Worm (Caenorhabditis elegans) whole organism, L2 larva: Measurements from ENCODE around the gene srh-125.

Experiments
- C34F6.9 ChIP-seq: fragments of 150-350 bp; optimal IDR thresholded peaks from 2 replicates; lab custom pipeline; 2014; ENCODE audit warnings: missing biosample characterization, missing genetic modification characterization
- R02D3.7 ChIP-seq: fragments of 150-350 bp; optimal IDR thresholded peaks from 2 replicates; lab custom pipeline; 2014; ENCODE audit warnings: missing biosample characterization, missing genetic modification characterization
- ZK546.5 ChIP-seq: sonication (generic microtip); optimal IDR thresholded peaks from 2 replicates; lab custom pipeline; 2017; ENCODE audit warnings: missing biosample characterization, missing genetic modification characterization
- aly-2 ChIP-seq: fragments of 150-350 bp; optimal IDR thresholded peaks from 2 replicates; lab custom pipeline; 2014; ENCODE audit warnings: missing biosample characterization, missing genetic modification characterization
- ama-1 ChIP-seq: fragments of 150-350 bp; optimal IDR thresholded peaks from 2 replicates; lab custom pipeline; 2018; ENCODE audit warnings: inconsistent platforms
- egl-27 ChIP-seq: sonication (generic microtip); optimal IDR thresholded peaks from 3 replicates; lab custom pipeline; 2017; ENCODE audit warnings: missing biosample characterization, missing genetic modification reagents, missing genetic modification characterization
- elt-3 ChIP-seq: sonication (generic microtip); optimal IDR thresholded peaks from 2 replicates; lab custom pipeline; 2017; ENCODE audit warnings: missing biosample characterization, missing genetic modification characterization
- lin-11 ChIP-seq: fragments of 150-350 bp; sonication (generic microtip); optimal IDR thresholded peaks from 2 replicates; lab custom pipeline; 2014; ENCODE audit warnings: missing biosample characterization, missing genetic modification characterization, inconsistent platforms, mixed read lengths
- lin-39 ChIP-seq: fragments of 150-350 bp; optimal IDR thresholded peaks from 2 replicates; lab custom pipeline; 2014; ENCODE audit warnings: missing biosample characterization, missing genetic modification reagents, missing genetic modification characterization
- nhr-11 ChIP-seq: fragments of 150-350 bp; optimal IDR thresholded peaks from 2 replicates; lab custom pipeline; 2014; ENCODE audit warnings: missing biosample characterization, missing genetic modification characterization
- peb-1 ChIP-seq: fragments of 150-350 bp; optimal IDR thresholded peaks from 2 replicates; lab custom pipeline; 2014; ENCODE audit warnings: missing biosample characterization, missing genetic modification characterization
- sma-3 ChIP-seq: sonication (generic microtip); optimal IDR thresholded peaks from 2 replicates; lab custom pipeline; 2016; ENCODE audit warnings: missing genetic modification reagents, missing genetic modification characterization, missing compliant biosample characterization
- unc-39 ChIP-seq: fragments of 150-350 bp; optimal IDR thresholded peaks from 2 replicates; lab custom pipeline; 2014; ENCODE audit warnings: missing biosample characterization, missing genetic modification characterization

DNA sequence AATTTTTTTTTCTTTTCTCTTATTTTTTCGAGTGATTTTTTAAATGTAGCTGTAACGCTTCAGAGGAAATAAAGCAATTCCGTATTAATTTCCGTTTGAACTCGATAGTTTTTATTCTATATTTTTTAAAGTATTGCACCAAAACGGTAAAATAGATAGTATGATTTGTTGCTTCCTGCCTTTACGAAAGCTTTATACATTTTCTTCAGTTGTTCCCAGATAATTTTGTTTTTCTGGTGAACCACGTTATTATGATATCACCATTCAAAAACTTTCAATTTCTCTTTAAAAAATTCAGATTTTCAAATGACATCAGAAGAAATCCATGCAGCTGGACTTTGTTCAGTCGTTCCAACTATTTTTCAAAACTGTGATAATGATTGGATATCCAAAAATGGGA lies 38.3 kb upstream of the srh-125 start, which contains the start of gene srb-18:
- no peak for TF ChIP-seq R02D3.7
- TF ChIP-seq ama-1, result no peak
- no peak for TF ChIP-seq nhr-11 (tag; lab: Kevin White, UChicago)
- no peak for TF ChIP-seq lin-11 (tag; lab: Kevin White, UChicago)
- no peak for TF ChIP-seq egl-27 (tag; lab: Kevin White, UChicago)
- TF ChIP-seq aly-2 (tag; lab: Kevin White, UChicago), result no peak
- TF ChIP-seq unc-39 (tag; lab: Kevin White, UChicago), result no peak
- no peak for TF ChIP-seq lin-39
- no peak for TF ChIP-seq elt-3 (tag; lab: Kevin White, UChicago)
- TF ChIP-seq peb-1, result no peak
- TF ChIP-seq C34F6.9 (tag; lab: Kevin White, UChicago), result no peak
- TF ChIP-seq ZK546.5, result no peak
- no peak for TF ChIP-seq sma-3
